Worm (Caenorhabditis elegans): ENCODE data around the gene ceh-33.

DNA sequence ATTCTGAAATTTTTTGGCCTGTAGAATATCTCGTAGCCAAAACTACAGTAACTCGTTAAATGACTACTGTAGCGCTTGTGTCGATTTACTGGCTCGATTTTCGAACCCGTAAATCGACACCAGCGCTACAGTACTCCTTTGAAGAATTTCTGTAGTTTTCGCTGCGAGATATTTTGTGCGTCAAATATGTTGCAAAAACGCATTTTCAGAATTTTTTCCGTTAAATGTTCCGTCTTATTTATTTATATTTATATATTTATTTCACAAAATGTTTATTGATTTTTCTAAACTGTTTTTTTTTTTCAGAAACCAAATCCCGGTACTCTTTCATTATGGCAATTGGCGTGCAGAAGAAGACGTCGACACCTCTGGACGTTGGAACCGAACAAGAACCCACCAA is 50.7 kb downstream of the ceh-33 start, which contains the start of gene natc-2:
- TF ChIP-seq ama-1 (optimal IDR thresholded peaks at IDR 0.05) (no peak), aly-1 (tag; optimal IDR thresholded peaks at IDR 0.05) (no peak)

All from whole organism, early embryonic.